Worm (Caenorhabditis elegans) whole organism, midembryonic: ENCODE data around the gene snpc-3.1.
"Not testable (repeated sequence)": the region's sequence is repeated elsewhere in the genome, so short reads cannot be mapped to it uniquely, and the experiment has no call there.

Source experiments
- T22C8.4 ChIP-seq: fragments of 200-800 bp; sonication (Bioruptor generic); IDR thresholded peaks from 2 replicates; pipeline ENCODE4 v1.3.6; 2022; ENCODE audit warnings: missing genetic modification characterization, missing compliant biosample characterization
- cog-1 ChIP-seq: sonication (generic microtip); optimal IDR thresholded peaks from 2 replicates; lab custom pipeline; 2016; ENCODE audit warnings: missing genetic modification characterization, missing compliant biosample characterization
- flt-1 ChIP-seq: fragments of 200-800 bp; sonication (Bioruptor generic); IDR thresholded peaks from 2 replicates; pipeline ENCODE4 v1.3.6; 2022; ENCODE audit warnings: missing genetic modification characterization, missing compliant biosample characterization
- klf-2 ChIP-seq: fragments of 200-800 bp; sonication (Bioruptor generic); conservative IDR thresholded peaks from 2 replicates; pipeline ENCODE4 v1.3.6; 2022; ENCODE audit warnings: missing genetic modification reagents, missing genetic modification characterization, missing compliant biosample characterization
- med-1 ChIP-seq: sonication (generic microtip); optimal IDR thresholded peaks from 2 replicates; lab custom pipeline; 2017; ENCODE audit warnings: missing genetic modification characterization, mild to moderate bottlenecking, missing compliant biosample characterization, antibody characterized with exemption, missing genetic modification reagents; ENCODE audit not compliant: insufficient read depth
- ref-1 ChIP-seq: fragments of 200-800 bp; sonication (Bioruptor generic); conservative IDR thresholded peaks from 2 replicates; pipeline ENCODE4 v1.3.6; 2022; ENCODE audit warnings: missing genetic modification reagents, missing genetic modification characterization, missing compliant biosample characterization
- tab-1 ChIP-seq: fragments of 200-800 bp; sonication (Bioruptor generic); IDR thresholded peaks from 2 replicates; pipeline ENCODE4 v1.3.6; 2022; ENCODE audit warnings: missing genetic modification characterization, missing compliant biosample characterization
- ztf-23 ChIP-seq: fragments of 200-800 bp; sonication (Bioruptor generic); IDR thresholded peaks from 2 replicates; pipeline ENCODE4 v1.3.6; 2022; ENCODE audit warnings: missing genetic modification reagents, missing genetic modification characterization, missing compliant biosample characterization
- ztf-29 ChIP-seq: fragments of 200-800 bp; sonication (Bioruptor generic); IDR thresholded peaks from 2 replicates; pipeline ENCODE4 v1.3.6; 2022; ENCODE audit warnings: missing genetic modification reagents, missing genetic modification characterization, missing compliant biosample characterization

The snpc-3.1 gene

DNA sequence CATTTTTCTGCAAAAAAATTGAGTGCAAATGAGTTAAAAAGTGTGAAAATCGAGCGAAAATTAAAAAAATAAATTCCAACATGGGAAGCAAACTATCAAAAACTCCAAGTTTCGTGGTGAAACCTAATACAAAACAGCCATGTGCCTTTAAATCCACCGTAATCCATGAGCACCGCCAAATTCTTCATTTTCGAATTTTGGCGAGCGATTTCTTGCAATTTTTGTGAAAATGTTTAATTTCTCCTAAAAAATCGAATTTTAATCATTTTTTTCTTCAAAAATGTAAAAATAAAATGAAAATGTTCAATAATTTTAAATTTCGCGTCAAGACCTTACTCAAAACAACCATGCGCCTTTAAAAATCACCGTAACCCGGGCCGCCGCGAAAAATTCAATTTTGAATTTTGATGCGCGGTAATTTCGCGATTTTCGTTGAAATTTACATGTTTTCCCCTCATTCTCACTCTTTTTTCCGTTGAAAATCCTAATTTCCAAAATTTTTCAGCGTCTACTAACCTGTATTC lies at the start of gene snpc-3.1, which contains the start of gene puf-7:
TSS of gene snpc-3.1 (minus strand) at position 51 of the 524 bp plus-strand sequence.
TSS of gene puf-7 (plus strand) at position 506 of the 524 bp plus-strand sequence.
- TF ChIP-seq T22C8.4 (GFP tag; lab: Robert Waterston, UW); cog-1; flt-1: not testable (repeated sequence)

DNA sequence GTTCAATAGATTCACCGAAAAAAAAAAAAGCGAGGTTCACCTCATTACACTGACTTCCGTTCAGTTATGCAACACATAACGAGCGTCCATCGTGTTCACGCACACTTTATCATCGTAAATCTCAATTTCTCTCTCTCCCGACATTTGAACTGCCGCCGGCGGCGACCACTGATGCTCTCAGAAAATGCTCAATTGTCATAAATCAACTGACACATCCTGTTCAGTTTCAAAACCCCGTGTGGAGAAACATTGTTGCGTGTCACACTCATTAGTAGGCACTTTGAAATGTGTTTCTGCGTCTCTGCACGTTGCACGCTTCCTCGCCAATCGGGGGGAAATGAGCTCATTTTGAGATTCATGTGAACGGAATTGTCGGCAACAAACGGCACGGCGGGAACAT lies 49.7 kb upstream of the snpc-3.1 start:
- TF ChIP-seq ztf-23 (no peak), ref-1 (no peak), klf-2 (GFP tag; lab: Robert Waterston, UW) (no peak), ztf-29 (GFP tag; lab: Robert Waterston, UW) (no peak), med-1 (GFP tag; lab: Kevin White, UChicago) (no peak), cog-1 (no peak), T22C8.4 (GFP tag; lab: Robert Waterston, UW) (no peak), flt-1 (no peak), tab-1 (no peak)

- TF ChIP-seq ztf-29 (GFP tag; lab: Robert Waterston, UW) = no peak
- TF ChIP-seq klf-2 (GFP tag; lab: Robert Waterston, UW) = no peak
- no peak for TF ChIP-seq tab-1
- no peak for TF ChIP-seq flt-1
- TF ChIP-seq ref-1 = no peak
- no peak for TF ChIP-seq med-1 (GFP tag; lab: Kevin White, UChicago)
- TF ChIP-seq cog-1 = no peak
- no peak for TF ChIP-seq ztf-23
- TF ChIP-seq T22C8.4 (GFP tag; lab: Robert Waterston, UW) = no peak
Measured at ce11 chrIV:5534596-5534995, 48.5 kb upstream of the snpc-3.1 start.

DNA sequence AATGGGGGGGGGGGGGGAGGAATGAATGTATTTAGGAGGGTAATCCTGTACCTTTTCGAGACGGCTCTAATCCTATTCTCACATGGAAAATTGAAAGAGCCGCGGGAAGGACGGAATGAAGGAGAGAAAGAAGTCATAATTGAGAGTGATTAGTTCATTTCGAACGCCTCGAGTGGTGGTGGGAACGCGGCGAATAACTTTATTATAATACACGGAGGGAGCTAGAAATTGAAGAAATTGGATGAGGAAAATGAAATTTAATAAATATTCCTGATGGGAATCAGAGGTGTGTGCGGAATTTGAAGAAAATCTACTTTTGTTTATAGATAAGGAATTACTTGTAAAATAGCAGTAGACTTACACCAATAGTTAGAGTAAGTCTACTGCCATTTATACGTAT lies 47.5 kb upstream of the snpc-3.1 start:
- TF ChIP-seq ztf-23 (no peak), ref-1 (no peak), klf-2 (GFP tag; lab: Robert Waterston, UW) (no peak), med-1 (GFP tag; lab: Kevin White, UChicago) (no peak), flt-1 (no peak), cog-1 (no peak), ztf-29 (GFP tag; lab: Robert Waterston, UW) (no peak), T22C8.4 (GFP tag; lab: Robert Waterston, UW) (no peak), tab-1 (no peak)

DNA sequence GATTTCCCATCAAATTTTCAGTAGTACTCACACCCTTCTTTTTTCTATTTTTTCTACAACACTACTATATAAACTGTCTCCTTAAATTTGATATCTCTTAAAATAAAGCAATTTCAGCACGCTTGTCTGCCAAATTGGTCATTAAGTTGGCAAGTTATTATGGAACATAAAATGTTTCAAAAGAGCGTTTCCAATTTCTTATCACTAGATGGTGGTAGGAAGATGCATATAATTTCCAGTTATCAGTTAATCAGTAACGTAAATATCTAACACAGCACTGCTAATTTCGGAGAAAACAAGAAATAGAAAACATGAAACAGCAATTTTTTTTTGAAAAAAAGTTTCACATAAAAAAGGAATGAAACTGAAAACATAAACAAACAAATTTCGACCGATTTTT lies 44.9 kb upstream of the snpc-3.1 start:
- TF ChIP-seq T22C8.4 (GFP tag; lab: Robert Waterston, UW) (no peak), ref-1 (no peak), klf-2 (GFP tag; lab: Robert Waterston, UW) (no peak), cog-1 (no peak), med-1 (GFP tag; lab: Kevin White, UChicago) (no peak), flt-1 (no peak), tab-1 (no peak), ztf-23 (no peak), ztf-29 (GFP tag; lab: Robert Waterston, UW) (no peak)

DNA sequence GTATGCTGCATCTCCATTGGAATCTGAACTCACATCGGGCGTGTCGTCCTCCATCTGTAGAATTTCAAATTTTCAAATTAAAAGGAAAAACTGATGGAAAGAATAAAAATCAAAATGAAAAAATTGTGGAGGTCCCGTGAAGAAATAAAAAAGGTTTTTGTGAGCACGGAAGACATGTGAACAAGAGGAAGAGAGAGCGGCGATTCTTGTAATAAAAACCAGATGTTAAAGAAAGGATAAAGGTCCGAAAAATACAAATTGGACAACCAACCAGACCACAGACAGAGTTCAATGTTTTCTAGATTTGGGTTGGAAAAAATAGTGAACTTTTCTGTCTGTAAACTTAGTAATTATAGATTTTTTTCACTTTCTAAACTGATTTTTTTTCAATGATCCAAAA lies 42.2 kb upstream of the snpc-3.1 start, which contains the start of gene unc-5:
TSS of gene unc-5 (minus strand) at position 54 of the 400 bp plus-strand sequence.
- TF ChIP-seq klf-2 (GFP tag; lab: Robert Waterston, UW) (no peak), ref-1 (no peak), med-1 (GFP tag; lab: Kevin White, UChicago) (no peak), flt-1 (no peak), ztf-23 (no peak), T22C8.4 (GFP tag; lab: Robert Waterston, UW) (no peak), ztf-29 (GFP tag; lab: Robert Waterston, UW) (no peak), cog-1 (no peak), tab-1 (no peak)

DNA sequence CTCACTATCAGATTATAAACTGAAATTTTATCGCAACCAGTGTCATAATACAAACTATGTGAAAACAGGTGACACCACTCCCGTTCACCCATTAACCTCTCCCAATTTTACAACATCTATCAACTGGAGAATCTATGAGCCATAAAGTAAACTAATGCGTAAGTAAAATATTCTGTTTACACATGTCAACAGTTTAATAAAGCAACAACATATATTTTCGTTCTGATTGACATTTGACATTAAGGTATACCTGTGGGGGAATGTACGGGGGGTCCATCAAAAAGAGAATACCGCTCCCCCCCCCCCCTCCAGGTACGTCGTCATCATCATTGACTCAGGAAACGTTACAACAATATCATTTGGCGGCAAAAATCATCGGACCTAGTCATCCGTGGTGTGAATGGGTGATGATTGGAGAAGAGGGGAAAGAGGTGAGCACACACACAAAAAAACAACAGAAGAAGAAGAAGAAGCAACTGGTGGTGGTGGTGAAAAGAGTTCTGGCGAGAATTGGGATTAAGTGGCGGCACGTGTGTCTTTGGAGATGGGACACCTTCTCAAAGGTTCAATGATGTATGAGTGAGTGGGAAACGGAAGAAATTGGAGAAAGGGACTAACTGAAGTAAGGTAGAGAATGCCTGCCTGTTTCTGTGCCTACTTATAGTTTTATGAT lies 40.8 kb upstream of the snpc-3.1 start:
- peak; percentile 45 for TF ChIP-seq cog-1
- no peak for TF ChIP-seq ref-1
- 0 out of 2 replicates have a peak, but pooled peaks have one; percentile 23 for TF ChIP-seq klf-2 (GFP tag; lab: Robert Waterston, UW)

DNA sequence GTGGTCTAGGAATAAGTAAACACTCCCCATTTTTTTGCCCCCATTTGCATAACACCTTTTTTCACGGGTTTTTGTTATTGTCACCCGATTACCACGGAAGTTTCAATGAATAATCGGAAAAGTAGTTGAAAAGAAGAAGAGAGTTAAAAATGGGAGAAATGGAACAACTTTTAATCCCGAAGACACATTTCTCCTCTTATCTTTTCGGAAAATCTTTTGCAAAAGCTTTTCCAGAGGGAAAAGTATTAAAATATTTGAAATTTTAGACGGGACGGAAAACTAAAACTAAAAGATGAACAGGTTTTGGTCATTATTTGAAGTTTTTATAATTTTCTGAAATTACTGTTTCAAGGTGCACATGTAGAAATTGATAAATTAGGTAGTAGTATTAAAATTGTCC lies 33.0 kb upstream of the snpc-3.1 start:
- TF ChIP-seq T22C8.4 (GFP tag; lab: Robert Waterston, UW) (no peak), med-1 (GFP tag; lab: Kevin White, UChicago) (no peak), ztf-23 (no peak), tab-1 (no peak), flt-1 (no peak), cog-1 (no peak), klf-2 (GFP tag; lab: Robert Waterston, UW) (no peak), ztf-29 (GFP tag; lab: Robert Waterston, UW) (no peak), ref-1 (no peak)

DNA sequence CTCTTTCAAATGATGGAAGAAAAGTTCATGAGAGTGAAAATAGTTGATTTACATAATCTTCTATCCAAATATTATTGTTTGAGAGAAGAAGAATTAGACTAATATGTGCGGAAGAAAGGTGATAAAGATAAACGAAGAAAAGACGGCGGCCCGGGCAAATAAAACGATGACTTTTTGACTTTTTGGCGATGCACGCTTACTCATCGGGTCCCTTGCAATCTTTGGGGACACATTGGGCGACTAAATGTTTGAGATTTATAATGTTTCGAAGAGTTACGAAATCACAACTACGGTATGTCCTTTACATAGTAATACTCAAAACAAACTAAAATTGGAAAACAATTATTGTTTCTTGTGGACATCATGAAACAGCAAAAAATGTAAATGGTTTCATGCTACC lies 28.7 kb upstream of the snpc-3.1 start:
- no peak for TF ChIP-seq cog-1
- no peak for TF ChIP-seq ztf-29 (GFP tag; lab: Robert Waterston, UW)
- TF ChIP-seq tab-1 = no peak
- no peak for TF ChIP-seq ztf-23

- TF ChIP-seq cog-1 (peak; percentile 19), ztf-29 (GFP tag; lab: Robert Waterston, UW) (no peak)
Measured at ce11 chrIV:5507754-5508153, 21.7 kb upstream of the snpc-3.1 start.

DNA sequence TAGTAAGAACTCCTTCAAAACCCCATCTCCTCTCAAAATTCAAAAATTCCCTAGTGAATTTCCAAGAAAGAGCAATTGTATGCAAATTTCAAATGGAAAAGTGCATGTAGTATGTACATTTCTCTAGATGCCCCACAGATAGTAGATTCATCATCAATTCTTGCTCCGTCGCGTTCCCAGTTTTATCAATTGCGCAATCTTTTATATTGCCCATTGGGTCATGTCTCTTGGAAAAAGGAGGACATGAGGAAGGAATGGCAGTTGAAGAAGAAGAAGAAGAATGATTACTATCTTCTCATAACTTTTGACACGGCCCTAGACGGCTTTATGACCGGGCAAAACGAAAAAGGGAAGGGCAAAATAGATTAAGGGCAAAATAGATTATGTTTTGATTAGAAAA lies 20.6 kb upstream of the snpc-3.1 start:
- TF ChIP-seq T22C8.4 (GFP tag; lab: Robert Waterston, UW) = no peak
- no peak for TF ChIP-seq med-1 (GFP tag; lab: Kevin White, UChicago)
- TF ChIP-seq ztf-29 (GFP tag; lab: Robert Waterston, UW) = no peak
- TF ChIP-seq ztf-23 = no peak
- TF ChIP-seq klf-2 (GFP tag; lab: Robert Waterston, UW) = no peak
- no peak for TF ChIP-seq flt-1
- TF ChIP-seq cog-1 = no peak
- no peak for TF ChIP-seq ref-1
- no peak for TF ChIP-seq tab-1
